Worm (Caenorhabditis elegans) whole organism, young adult: Measurements from ENCODE around the gene ant-1.3.

Experiments used
- B0019.2 ChIP-seq: fragments of 200-800 bp; sonication (Bioruptor generic); conservative IDR thresholded peaks from 2 replicates; pipeline ENCODE4 v1.3.6; 2022; ENCODE audit warnings: missing genetic modification reagents, missing genetic modification characterization, missing compliant biosample characterization
- B0035.1 ChIP-seq: sonication (generic microtip); optimal IDR thresholded peaks from 2 replicates; lab custom pipeline; 2016; ENCODE audit warnings: missing genetic modification characterization, mild to moderate bottlenecking, missing compliant biosample characterization, missing genotype, missing genetic modification reagents
- B0336.3 ChIP-seq: fragments of 200-800 bp; sonication (Bioruptor generic); IDR thresholded peaks from 2 replicates; pipeline ENCODE4 v1.3.6; 2022; ENCODE audit warnings: missing genetic modification characterization, missing compliant biosample characterization
- F10E7.11 ChIP-seq: sonication (generic microtip); optimal IDR thresholded peaks from 2 replicates; lab custom pipeline; 2017; ENCODE audit warnings: mild to moderate bottlenecking, missing genetic modification characterization, moderate library complexity, missing compliant biosample characterization
- F37B4.10 ChIP-seq: fragments of 200-800 bp; sonication (Bioruptor generic); IDR thresholded peaks from 2 replicates; pipeline ENCODE4 v1.3.6; 2022; ENCODE audit warnings: missing genetic modification characterization, missing compliant biosample characterization
- T07F8.4 ChIP-seq: sonication (generic microtip); optimal IDR thresholded peaks from 2 replicates; lab custom pipeline; 2016; ENCODE audit warnings: mild to moderate bottlenecking, missing genetic modification characterization, moderate library complexity, missing compliant biosample characterization
- Y67H2A.10 ChIP-seq: fragments of 200-800 bp; sonication (Bioruptor generic); conservative IDR thresholded peaks from 2 replicates; pipeline ENCODE4 v1.3.6; 2022; ENCODE audit warnings: missing genetic modification reagents, missing genetic modification characterization, missing compliant biosample characterization
- Y79H2A.3 ChIP-seq: fragments of 200-800 bp; sonication (Bioruptor generic); conservative IDR thresholded peaks from 2 replicates; pipeline ENCODE4 v1.3.6; 2022; ENCODE audit warnings: missing genetic modification reagents, missing genetic modification characterization, missing compliant biosample characterization
- ZK185.1 ChIP-seq: sonication (generic microtip); optimal IDR thresholded peaks from 2 replicates; lab custom pipeline; 2016; ENCODE audit warnings: mild to moderate bottlenecking, missing genetic modification characterization, missing compliant biosample characterization; ENCODE audit not compliant: poor library complexity, severe bottlenecking
- ccch-3 ChIP-seq: fragments of 200-800 bp; sonication (Bioruptor generic); optimal IDR thresholded peaks from 2 replicates; lab custom pipeline; 2018; ENCODE audit warnings: mild to moderate bottlenecking, missing genetic modification characterization, missing compliant biosample characterization
- ceh-100 ChIP-seq: fragments of 200-800 bp; sonication (Bioruptor generic); IDR thresholded peaks from 2 replicates; pipeline ENCODE4 v1.3.6; 2022; ENCODE audit warnings: missing genetic modification reagents, missing genetic modification characterization, missing compliant biosample characterization
- egl-44 ChIP-seq: fragments of 200-800 bp; sonication (Bioruptor generic); IDR thresholded peaks from 2 replicates; pipeline ENCODE4 v1.3.6; 2022; ENCODE audit warnings: missing genetic modification reagents, missing genetic modification characterization, missing compliant biosample characterization
- ekl-4 ChIP-seq: fragments of 200-800 bp; sonication (Bioruptor generic); IDR thresholded peaks from 2 replicates; pipeline ENCODE4 v1.3.6; 2022; ENCODE audit warnings: missing genetic modification reagents, missing genetic modification characterization, missing compliant biosample characterization
- fkh-3 ChIP-seq: sonication (generic microtip); optimal IDR thresholded peaks from 2 replicates; lab custom pipeline; 2016; ENCODE audit warnings: mild to moderate bottlenecking, missing genetic modification characterization, missing compliant biosample characterization
- him-1 ChIP-seq: sonication (generic microtip); optimal IDR thresholded peaks from 2 replicates; lab custom pipeline; 2016; ENCODE audit warnings: missing genotype, missing genetic modification reagents, missing genetic modification characterization, missing compliant biosample characterization
- hlh-12 ChIP-seq: sonication (generic microtip); optimal IDR thresholded peaks from 2 replicates; lab custom pipeline; 2016; ENCODE audit warnings: missing genetic modification characterization, missing compliant biosample characterization
- hlh-26 ChIP-seq: fragments of 200-800 bp; sonication (Bioruptor generic); conservative IDR thresholded peaks from 2 replicates; pipeline ENCODE4 v1.3.6; 2022; ENCODE audit warnings: missing genetic modification reagents, missing genetic modification characterization, missing compliant biosample characterization
- lin-54 ChIP-seq: fragments of 200-800 bp; sonication (Bioruptor generic); optimal IDR thresholded peaks from 2 replicates; lab custom pipeline; 2018; ENCODE audit warnings: mild to moderate bottlenecking, missing genetic modification characterization, missing compliant biosample characterization
- lsl-1 ChIP-seq: fragments of 200-800 bp; sonication (Bioruptor generic); optimal IDR thresholded peaks from 2 replicates; lab custom pipeline; 2018; ENCODE audit warnings: mild to moderate bottlenecking, missing genetic modification characterization, moderate library complexity, missing compliant biosample characterization
- lsy-27 ChIP-seq: sonication (generic microtip); optimal IDR thresholded peaks from 2 replicates; lab custom pipeline; 2017; ENCODE audit warnings: missing genetic modification characterization, mild to moderate bottlenecking, missing compliant biosample characterization, antibody characterized with exemption, missing genotype, borderline replicate concordance; ENCODE audit not compliant: insufficient read depth
- madf-3 ChIP-seq: fragments of 200-800 bp; sonication (Bioruptor generic); IDR thresholded peaks from 2 replicates; pipeline ENCODE4 v1.3.6; 2022; ENCODE audit warnings: missing genetic modification reagents, missing genetic modification characterization, missing compliant biosample characterization
- mxl-1 ChIP-seq: sonication (generic microtip); optimal IDR thresholded peaks from 2 replicates; lab custom pipeline; 2016; ENCODE audit warnings: missing genetic modification characterization, missing compliant biosample characterization
- nhr-120 ChIP-seq: fragments of 200-800 bp; sonication (Bioruptor generic); IDR thresholded peaks from 2 replicates; pipeline ENCODE4 v1.3.6; 2022; ENCODE audit warnings: missing genetic modification characterization, missing compliant biosample characterization
- nhr-179 ChIP-seq: sonication (generic microtip); optimal IDR thresholded peaks from 2 replicates; lab custom pipeline; 2016; ENCODE audit warnings: mild to moderate bottlenecking, missing genetic modification characterization, missing compliant biosample characterization
- nhr-80 ChIP-seq: sonication (generic microtip); optimal IDR thresholded peaks from 2 replicates; lab custom pipeline; 2016; ENCODE audit warnings: missing genetic modification characterization, missing compliant biosample characterization
- pha-4 ChIP-seq: fragments of 150-350 bp; sonication (generic microtip); optimal IDR thresholded peaks from 2 replicates; lab custom pipeline; 2014; ENCODE audit warnings: missing biosample characterization, missing genetic modification reagents, missing genetic modification characterization
- snpc-1.1 ChIP-seq: sonication (generic microtip); optimal IDR thresholded peaks from 2 replicates; lab custom pipeline; 2017; ENCODE audit warnings: missing genetic modification characterization, mild to moderate bottlenecking, missing compliant biosample characterization, antibody characterized with exemption, moderate library complexity, missing genotype, missing genetic modification reagents; ENCODE audit not compliant: insufficient read depth
- snpc-1.3 ChIP-seq: sonication (generic microtip); optimal IDR thresholded peaks from 2 replicates; lab custom pipeline; 2017; ENCODE audit warnings: missing genetic modification characterization, mild to moderate bottlenecking, missing compliant biosample characterization, antibody characterized with exemption, moderate library complexity, missing genotype, missing genetic modification reagents; ENCODE audit not compliant: insufficient read depth
- tbx-9 ChIP-seq: sonication (generic microtip); optimal IDR thresholded peaks from 2 replicates; lab custom pipeline; 2016; ENCODE audit warnings: borderline replicate concordance, missing genetic modification characterization, inconsistent platforms, missing compliant biosample characterization
- unc-62 ChIP-seq: fragments of 150-350 bp; optimal IDR thresholded peaks from 2 replicates; lab custom pipeline; 2014; ENCODE audit warnings: missing biosample characterization, missing genetic modification reagents, missing genetic modification characterization
- ztf-25 ChIP-seq: fragments of 200-800 bp; sonication (Bioruptor generic); IDR thresholded peaks from 2 replicates; pipeline ENCODE4 v1.3.6; 2022; ENCODE audit warnings: missing genetic modification reagents, missing genetic modification characterization, missing compliant biosample characterization
- ztf-26 ChIP-seq: sonication (generic microtip); optimal IDR thresholded peaks from 2 replicates; lab custom pipeline; 2017; ENCODE audit warnings: missing genetic modification characterization, missing compliant biosample characterization

ant-1.3 gene

DNA sequence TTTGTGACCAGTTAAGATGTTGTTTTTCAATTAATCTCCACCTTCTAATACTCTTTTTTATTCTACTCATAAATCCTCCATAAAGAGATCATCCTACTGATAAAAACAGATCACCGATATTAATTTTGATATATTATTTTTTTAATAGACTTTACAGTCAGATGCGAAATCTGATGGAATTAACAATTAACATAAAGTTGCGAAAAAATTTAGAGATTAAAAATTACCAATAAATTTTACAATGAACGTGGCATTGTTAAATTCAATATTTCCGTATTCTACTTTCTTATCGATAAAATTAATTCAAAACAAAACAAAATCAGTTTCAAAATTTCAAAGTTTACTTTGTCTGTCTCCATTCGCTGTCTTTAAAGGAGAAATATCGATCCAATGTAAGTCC is 3.7 kb upstream of the ant-1.3 start, which contains the start of gene K01H12.4:
Gene K01H12.4 (plus strand): TSS at position 301 of the 400 bp plus-strand sequence.
- TF ChIP-seq B0035.1 (tag; lab: Kevin White, UChicago) (no peak), unc-62 (no peak), tbx-9 (tag; lab: Kevin White, UChicago) (no peak), T07F8.4 (tag; lab: Kevin White, UChicago) (no peak), ceh-100 (GFP tag; lab: Robert Waterston, UW) (no peak), ztf-26 (tag; lab: Kevin White, UChicago) (no peak), madf-3 (no peak), F10E7.11 (no peak), F37B4.10 (no peak), ZK185.1 (tag; lab: Kevin White, UChicago) (no peak)

DNA sequence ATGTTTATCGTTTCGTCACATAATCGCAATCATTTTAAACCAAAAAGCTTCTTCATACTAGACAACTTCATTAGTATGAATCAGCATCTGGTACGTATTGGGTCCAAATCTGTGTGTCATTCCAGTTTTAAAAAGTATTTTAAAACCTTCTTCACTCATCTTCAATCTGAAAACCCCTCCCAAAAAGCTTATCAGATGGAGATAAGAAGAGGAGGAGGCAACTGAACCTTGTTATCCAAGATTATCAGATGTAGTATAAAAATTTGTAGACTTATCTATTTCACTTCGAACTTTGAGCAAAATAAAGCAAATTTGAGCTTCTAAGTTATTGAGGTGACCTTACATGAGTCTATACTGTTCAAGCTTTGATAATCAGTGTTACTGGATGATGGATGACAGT is 782 bp upstream of the ant-1.3 start, which contains the start of gene nhr-38:
Gene nhr-38 (plus strand): TSS at position 301 of the 400 bp plus-strand sequence.
- no peak for TF ChIP-seq madf-3
- no peak for TF ChIP-seq ztf-25 (GFP tag; lab: Robert Waterston, UW)
- no peak for TF ChIP-seq lsy-27 (tag; lab: Kevin White, UChicago)
- no peak for TF ChIP-seq him-1 (tag; lab: Kevin White, UChicago)
- no peak for TF ChIP-seq egl-44 (GFP tag; lab: Robert Waterston, UW)
- TF ChIP-seq nhr-179 (tag; lab: Kevin White, UChicago) = no peak
- no peak for TF ChIP-seq mxl-1 (tag; lab: Kevin White, UChicago)
- TF ChIP-seq pha-4 (tag; lab: Kevin White, UChicago) = no peak
- TF ChIP-seq nhr-120 = no peak
- TF ChIP-seq Y79H2A.3 (GFP tag; lab: Robert Waterston, UW) = no peak
- TF ChIP-seq fkh-3 = no peak
- no peak for TF ChIP-seq tbx-9 (tag; lab: Kevin White, UChicago)
- no peak for TF ChIP-seq ccch-3
- TF ChIP-seq B0336.3 (GFP tag; lab: Robert Waterston, UW) = no peak
- TF ChIP-seq lin-54 (GFP tag; lab: Kevin White, UChicago) = no peak
- TF ChIP-seq ekl-4 (GFP tag; lab: Robert Waterston, UW) = no peak
- no peak for TF ChIP-seq hlh-12 (tag; lab: Kevin White, UChicago)
- TF ChIP-seq B0019.2 (GFP tag; lab: Robert Waterston, UW) = no peak

DNA sequence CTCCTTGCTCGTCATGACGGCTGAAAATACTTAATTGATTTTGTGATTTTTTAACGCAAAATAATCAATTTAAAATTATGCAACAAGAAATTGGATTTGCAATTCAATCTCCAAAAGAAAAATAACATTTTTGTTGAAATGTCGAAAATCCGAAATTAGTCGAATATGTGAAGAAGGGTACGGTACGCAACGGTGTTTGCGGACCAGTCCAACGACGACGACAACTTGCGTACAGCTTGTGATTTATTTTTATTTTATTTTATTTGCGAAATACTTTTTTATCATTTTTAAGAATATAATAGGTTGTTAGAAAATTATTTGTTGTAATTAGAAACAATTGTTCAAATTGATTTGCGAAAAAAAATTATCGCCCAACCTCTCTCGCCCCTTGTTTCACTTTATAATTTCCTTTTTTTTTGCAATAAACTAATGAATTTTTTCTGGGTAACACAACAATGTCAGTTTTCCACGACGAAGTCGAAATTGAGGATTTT is 2.4 kb downstream of the ant-1.3 start, which contains the start of the genes dcaf-1 and dph-3:
Gene dcaf-1 (minus strand): TSS at position 20 of the 494 bp plus-strand sequence.
Gene dph-3 (plus strand): TSS at position 444 of the 494 bp plus-strand sequence.
- TF ChIP-seq lsl-1 (GFP tag; lab: Kevin White, UChicago) (peak; percentile 73), hlh-26 (no peak), snpc-1.3 (tag; lab: Kevin White, UChicago) (no peak)

ce11 chrIV:9699062-9699461 is 10.0 kb downstream of the ant-1.3 start:
- TF ChIP-seq nhr-80 = peak; percentile 62
- TF ChIP-seq Y67H2A.10 = no peak

ce11 chrIV:9697869-9698268 is 11.2 kb downstream of the ant-1.3 start:
- TF ChIP-seq snpc-1.3 (tag; lab: Kevin White, UChicago) (no peak), snpc-1.1 (tag; lab: Kevin White, UChicago) (no peak), him-1 (tag; lab: Kevin White, UChicago) (no peak)
